Fruit fly (Drosophila melanogaster): Measurements from ENCODE around the gene CG8475.

- no peak for TF ChIP-seq CG12219 (GFP tag; optimal IDR thresholded peaks at IDR 0.05)
- TF ChIP-seq br (optimal IDR thresholded peaks at IDR 0.05) = no peak
- TF ChIP-seq CG4617 (GFP tag; optimal IDR thresholded peaks at IDR 0.05; ENCODE audit: borderline replicate concordance) = no peak
- no peak for TF ChIP-seq CG17568 (GFP tag; optimal IDR thresholded peaks at IDR 0.05)
- TF ChIP-seq CG9797 (GFP tag; optimal IDR thresholded peaks at IDR 0.05) = no peak
- TF ChIP-seq repo (GFP tag; optimal IDR thresholded peaks at IDR 0.05) = no peak
- no peak for TF ChIP-seq Lpt (GFP tag; optimal IDR thresholded peaks at IDR 0.05)
- no peak for TF ChIP-seq pfk (GFP tag; optimal IDR thresholded peaks at IDR 0.05)
These were observed 54.0 kb downstream of the CG8475 start for dm6 chr2L:8142760-8143159.
